Worm (Caenorhabditis elegans) whole organism, early embryonic: Measurements from ENCODE around the gene F59B10.5.

Source experiments
- B0310.2 ChIP-seq: sonication (generic microtip); optimal IDR thresholded peaks from 2 replicates; lab custom pipeline; 2016; ENCODE audit warnings: mild to moderate bottlenecking, missing genetic modification characterization, missing compliant biosample characterization
- F13C5.2 ChIP-seq: sonication (generic microtip); optimal IDR thresholded peaks from 2 replicates; lab custom pipeline; 2017; ENCODE audit warnings: mild to moderate bottlenecking, missing genetic modification characterization, inconsistent platforms, missing compliant biosample characterization
- aly-1 ChIP-seq: sonication (generic microtip); optimal IDR thresholded peaks from 2 replicates; lab custom pipeline; 2016; ENCODE audit warnings: missing genetic modification characterization, missing compliant biosample characterization
- ama-1 ChIP-seq: fragments of 150-350 bp; optimal IDR thresholded peaks from 2 replicates; lab custom pipeline; 2014
- ceh-13 ChIP-seq: fragments of 200-800 bp; sonication (Bioruptor generic); optimal IDR thresholded peaks from 2 replicates; lab custom pipeline; 2018; ENCODE audit warnings: mild to moderate bottlenecking, missing genetic modification characterization, missing compliant biosample characterization
- ceh-36 ChIP-seq: sonication (generic microtip); optimal IDR thresholded peaks from 2 replicates; lab custom pipeline; 2016; ENCODE audit warnings: missing genetic modification characterization, inconsistent platforms, missing compliant biosample characterization
- ets-7 ChIP-seq: sonication (generic microtip); optimal IDR thresholded peaks from 2 replicates; lab custom pipeline; 2016; ENCODE audit warnings: missing genotype, missing genetic modification characterization, missing compliant biosample characterization
- flt-1 ChIP-seq: fragments of 200-800 bp; sonication (Bioruptor generic); IDR thresholded peaks from 2 replicates; pipeline ENCODE4 v1.3.6; 2022; ENCODE audit warnings: missing genetic modification characterization, missing compliant biosample characterization
- hmbx-1 ChIP-seq: sonication (generic microtip); optimal IDR thresholded peaks from 2 replicates; lab custom pipeline; 2016; ENCODE audit warnings: mild to moderate bottlenecking, missing genetic modification characterization, missing compliant biosample characterization
- hmg-4 ChIP-seq: fragments of 200-800 bp; sonication (Bioruptor generic); optimal IDR thresholded peaks from 2 replicates; lab custom pipeline; 2018; ENCODE audit warnings: mild to moderate bottlenecking, missing genetic modification characterization, missing compliant biosample characterization
- hnd-1 ChIP-seq: sonication (generic microtip); optimal IDR thresholded peaks from 2 replicates; lab custom pipeline; 2016; ENCODE audit warnings: missing genetic modification characterization, missing compliant biosample characterization
- pes-1 ChIP-seq: fragments of 200-800 bp; sonication (Bioruptor generic); IDR thresholded peaks from 2 replicates; pipeline ENCODE4 v1.3.6; 2022; ENCODE audit warnings: missing genetic modification reagents, missing genetic modification characterization, missing compliant biosample characterization
- scrt-1 ChIP-seq: fragments of 200-800 bp; sonication (Bioruptor generic); IDR thresholded peaks from 2 replicates; pipeline ENCODE4 v1.3.6; 2022; ENCODE audit warnings: missing genetic modification characterization, missing compliant biosample characterization
- sea-1 ChIP-seq: fragments of 200-800 bp; sonication (Bioruptor generic); conservative IDR thresholded peaks from 2 replicates; pipeline ENCODE4 v1.3.6; 2022; ENCODE audit warnings: missing genetic modification characterization, missing compliant biosample characterization
- tbx-11 ChIP-seq: fragments of 200-800 bp; sonication (Bioruptor generic); IDR thresholded peaks from 2 replicates; pipeline ENCODE4 v1.3.6; 2022; ENCODE audit warnings: missing genetic modification characterization, missing compliant biosample characterization
- tbx-37 ChIP-seq: fragments of 200-800 bp; sonication (Bioruptor generic); conservative IDR thresholded peaks from 2 replicates; pipeline ENCODE4 v1.3.6; 2022; ENCODE audit warnings: missing genetic modification reagents, missing genetic modification characterization, missing compliant biosample characterization
- tra-4 ChIP-seq: sonication (generic microtip); optimal IDR thresholded peaks from 2 replicates; lab custom pipeline; 2017; ENCODE audit warnings: missing genetic modification characterization, missing compliant biosample characterization

Gene F59B10.5

ce11 chrII:10527649-10528134 is 4.2 kb upstream of the F59B10.5 start, which contains the start of gene mab-10:
mab-10 (plus strand) TSS chrII:10528084.
- TF ChIP-seq F13C5.2 (no peak), scrt-1 (GFP tag; lab: Robert Waterston, UW) (peak; percentile 59; the same call in 1 of the 2 replicates)

- TF ChIP-seq tbx-11 (GFP tag; lab: Robert Waterston, UW) (no peak), tbx-37 (GFP tag; lab: Robert Waterston, UW) (no peak), ets-7 (tag; lab: Kevin White, UChicago) (no peak), hmbx-1 (tag; lab: Kevin White, UChicago) (no peak), F13C5.2 (no peak), ama-1 (no peak), flt-1 (no peak), hmg-4 (GFP tag; lab: Kevin White, UChicago) (no peak), B0310.2 (tag; lab: Kevin White, UChicago) (no peak), aly-1 (tag; lab: Kevin White, UChicago) (no peak), ceh-13 (no peak), hnd-1 (no peak), scrt-1 (GFP tag; lab: Robert Waterston, UW) (no peak), ceh-36 (tag; lab: Kevin White, UChicago) (no peak)
These were observed 1.7 kb upstream of the F59B10.5 start for ce11 chrII:10525134-10525533.

ce11 chrII:10524374-10524773 is 891 bp upstream of the F59B10.5 start, which contains the start of gene F59B10.6:
F59B10.6 (minus strand) TSS chrII:10524474.
- TF ChIP-seq hnd-1 = no peak
- TF ChIP-seq ets-7 (tag; lab: Kevin White, UChicago) = no peak
- no peak for TF ChIP-seq hmbx-1 (tag; lab: Kevin White, UChicago)
- TF ChIP-seq ceh-13 = no peak
- no peak for TF ChIP-seq sea-1
- TF ChIP-seq hmg-4 (GFP tag; lab: Kevin White, UChicago) = no peak
- TF ChIP-seq pes-1 = no peak
- no peak for TF ChIP-seq tbx-37 (GFP tag; lab: Robert Waterston, UW)
- TF ChIP-seq F13C5.2 = no peak
- no peak for TF ChIP-seq flt-1
- no peak for TF ChIP-seq tra-4 (tag; lab: Kevin White, UChicago)
- TF ChIP-seq scrt-1 (GFP tag; lab: Robert Waterston, UW) = no peak
- no peak for TF ChIP-seq ceh-36 (tag; lab: Kevin White, UChicago)
- no peak for TF ChIP-seq ama-1
- TF ChIP-seq tbx-11 (GFP tag; lab: Robert Waterston, UW) = no peak
- TF ChIP-seq aly-1 (tag; lab: Kevin White, UChicago) = no peak

ce11 chrII:10523031-10523430 is 452 bp downstream of the F59B10.5 start:
- TF ChIP-seq tbx-11 (GFP tag; lab: Robert Waterston, UW) (no peak), ets-7 (tag; lab: Kevin White, UChicago) (no peak), hmg-4 (GFP tag; lab: Kevin White, UChicago) (no peak), ceh-13 (no peak), scrt-1 (GFP tag; lab: Robert Waterston, UW) (no peak), flt-1 (no peak), hmbx-1 (tag; lab: Kevin White, UChicago) (no peak)

- TF ChIP-seq hmbx-1 (tag; lab: Kevin White, UChicago) (no peak), tra-4 (tag; lab: Kevin White, UChicago) (no peak), tbx-11 (GFP tag; lab: Robert Waterston, UW) (no peak), pes-1 (no peak), B0310.2 (tag; lab: Kevin White, UChicago) (no peak), hmg-4 (GFP tag; lab: Kevin White, UChicago) (no peak), aly-1 (tag; lab: Kevin White, UChicago) (no peak)
These were observed 3.6 kb downstream of the F59B10.5 start for ce11 chrII:10519863-10520262.

ce11 chrII:10519017-10519416 is 4.5 kb downstream of the F59B10.5 start, which contains the start of gene F59B10.4:
F59B10.4 (minus strand) TSS chrII:10519117.
- TF ChIP-seq F13C5.2 (no peak), hnd-1 (no peak), ama-1 (no peak), ets-7 (tag; lab: Kevin White, UChicago) (no peak), hmg-4 (GFP tag; lab: Kevin White, UChicago) (no peak), sea-1 (no peak), tbx-11 (GFP tag; lab: Robert Waterston, UW) (no peak), pes-1 (no peak), ceh-13 (no peak), flt-1 (no peak), aly-1 (tag; lab: Kevin White, UChicago) (no peak), tra-4 (tag; lab: Kevin White, UChicago) (no peak), scrt-1 (GFP tag; lab: Robert Waterston, UW) (no peak), ceh-36 (tag; lab: Kevin White, UChicago) (no peak)

ce11 chrII:10516375-10516774 is 7.1 kb downstream of the F59B10.5 start:
- TF ChIP-seq ets-7 (tag; lab: Kevin White, UChicago) = no peak
- TF ChIP-seq tbx-37 (GFP tag; lab: Robert Waterston, UW) = no peak
- TF ChIP-seq sea-1 = no peak
- TF ChIP-seq hnd-1 = no peak
- TF ChIP-seq tra-4 (tag; lab: Kevin White, UChicago) = no peak
- TF ChIP-seq flt-1 = no peak
- no peak for TF ChIP-seq F13C5.2
- no peak for TF ChIP-seq ceh-36 (tag; lab: Kevin White, UChicago)
- TF ChIP-seq pes-1 = no peak
- TF ChIP-seq hmg-4 (GFP tag; lab: Kevin White, UChicago) = no peak
- no peak for TF ChIP-seq hmbx-1 (tag; lab: Kevin White, UChicago)
- no peak for TF ChIP-seq scrt-1 (GFP tag; lab: Robert Waterston, UW)
- no peak for TF ChIP-seq ama-1
- TF ChIP-seq tbx-11 (GFP tag; lab: Robert Waterston, UW) = no peak
- TF ChIP-seq ceh-13 = no peak
- no peak for TF ChIP-seq B0310.2 (tag; lab: Kevin White, UChicago)
- TF ChIP-seq aly-1 (tag; lab: Kevin White, UChicago) = no peak

ce11 chrII:10515422-10515821 is 8.1 kb downstream of the F59B10.5 start:
- no peak for TF ChIP-seq ceh-36 (tag; lab: Kevin White, UChicago)
- no peak for TF ChIP-seq ets-7 (tag; lab: Kevin White, UChicago)
- TF ChIP-seq pes-1 = no peak
